Worm (Caenorhabditis elegans) whole organism, L3 larva: ENCODE measurements around the gene K04C2.8.

ENCODE experiments used
- R02D3.7 ChIP-seq: fragments of 150-350 bp; optimal IDR thresholded peaks from 2 replicates; lab custom pipeline; 2014; ENCODE audit warnings: missing biosample characterization, missing genetic modification characterization
- ama-1 ChIP-seq: fragments of 150-350 bp; optimal IDR thresholded peaks from 2 replicates; lab custom pipeline; 2018
- ceh-16 ChIP-seq: sonication (generic microtip); optimal IDR thresholded peaks from 2 replicates; lab custom pipeline; 2017; ENCODE audit warnings: missing biosample characterization, missing genetic modification characterization
- ceh-28 ChIP-seq: fragments of 150-350 bp; optimal IDR thresholded peaks from 2 replicates; lab custom pipeline; 2014; ENCODE audit warnings: missing biosample characterization, missing genetic modification reagents, missing genetic modification characterization
- ceh-82 ChIP-seq: fragments of 150-350 bp; optimal IDR thresholded peaks from 2 replicates; lab custom pipeline; 2014; ENCODE audit warnings: missing biosample characterization, missing genetic modification characterization
- daf-12 ChIP-seq: fragments of 150-350 bp; optimal IDR thresholded peaks from 2 replicates; lab custom pipeline; 2014; ENCODE audit warnings: missing biosample characterization, missing genetic modification reagents, missing genetic modification characterization
- egl-27 ChIP-seq: sonication (generic microtip); optimal IDR thresholded peaks from 4 replicates; lab custom pipeline; 2017; ENCODE audit warnings: missing biosample characterization, missing genetic modification reagents, missing genetic modification characterization
- egl-5 ChIP-seq: fragments of 150-350 bp; optimal IDR thresholded peaks from 2 replicates; lab custom pipeline; 2017; ENCODE audit warnings: missing biosample characterization, missing genetic modification reagents, missing genetic modification characterization, inconsistent platforms
- elt-1 ChIP-seq: fragments of 150-350 bp; optimal IDR thresholded peaks from 2 replicates; lab custom pipeline; 2014; ENCODE audit warnings: missing biosample characterization, missing genetic modification characterization
- elt-2 ChIP-seq: sonication (generic microtip); optimal IDR thresholded peaks from 2 replicates; lab custom pipeline; 2016; ENCODE audit warnings: missing genetic modification reagents, mild to moderate bottlenecking, missing genetic modification characterization, missing compliant biosample characterization
- elt-3 ChIP-seq, 3 experiments: fragments of 150-350 bp in 1 of 3; sonication (generic microtip) in 2 of 3; optimal IDR thresholded peaks; 2 replicates in 2 of 3; 4 replicates in 1 of 3; lab custom pipeline; 2014 to 2017; ENCODE audit warnings: missing biosample characterization in 3 of 3, missing genetic modification characterization in 3 of 3
- fkh-10 ChIP-seq: sonication (generic microtip); optimal IDR thresholded peaks from 2 replicates; lab custom pipeline; 2017; ENCODE audit warnings: missing biosample characterization, missing genetic modification reagents, missing genetic modification characterization
- fos-1 ChIP-seq: fragments of 150-350 bp; optimal IDR thresholded peaks from 2 replicates; lab custom pipeline; 2014; ENCODE audit warnings: missing biosample characterization, missing genetic modification characterization
- hmg-11 ChIP-seq: sonication (generic microtip); optimal IDR thresholded peaks from 2 replicates; lab custom pipeline; 2016; ENCODE audit warnings: missing genetic modification characterization, missing compliant biosample characterization
- jun-1 ChIP-seq: fragments of 150-350 bp; optimal IDR thresholded peaks from 2 replicates; lab custom pipeline; 2014; ENCODE audit warnings: missing biosample characterization, missing genetic modification reagents, missing genetic modification characterization
- lin-15B ChIP-seq: fragments of 150-350 bp; optimal IDR thresholded peaks from 2 replicates; lab custom pipeline; 2014; ENCODE audit warnings: missing biosample characterization, missing genetic modification characterization
- lin-39 ChIP-seq: fragments of 150-350 bp; optimal IDR thresholded peaks from 2 replicates; lab custom pipeline; 2018; ENCODE audit warnings: missing biosample characterization, missing genetic modification reagents, missing genetic modification characterization
- lsy-12 ChIP-seq: sonication (generic microtip); optimal IDR thresholded peaks from 2 replicates; lab custom pipeline; 2016; ENCODE audit warnings: mild to moderate bottlenecking, missing genetic modification characterization, missing compliant biosample characterization
- mml-1 ChIP-seq: fragments of 150-350 bp; sonication (generic microtip); optimal IDR thresholded peaks from 3 replicates; lab custom pipeline; 2014; ENCODE audit warnings: missing biosample characterization, missing genetic modification characterization
- nfya-1 ChIP-seq: sonication (generic microtip); optimal IDR thresholded peaks from 2 replicates; lab custom pipeline; 2017; ENCODE audit warnings: missing genetic modification characterization, mild to moderate bottlenecking, missing compliant biosample characterization, antibody characterized with exemption, moderate library complexity; ENCODE audit not compliant: insufficient read depth
- nhr-11 ChIP-seq: fragments of 150-350 bp; optimal IDR thresholded peaks from 2 replicates; lab custom pipeline; 2014; ENCODE audit warnings: missing biosample characterization, missing genetic modification characterization
- nhr-12 ChIP-seq: fragments of 150-350 bp; optimal IDR thresholded peaks from 2 replicates; lab custom pipeline; 2014; ENCODE audit warnings: missing biosample characterization, missing genetic modification characterization
- nhr-23 ChIP-seq: fragments of 150-350 bp; optimal IDR thresholded peaks from 2 replicates; lab custom pipeline; 2014; ENCODE audit warnings: missing biosample characterization, missing genetic modification reagents, missing genetic modification characterization
- nhr-237 ChIP-seq: fragments of 150-350 bp; optimal IDR thresholded peaks from 2 replicates; lab custom pipeline; 2014; ENCODE audit warnings: missing biosample characterization, missing genetic modification characterization
- nhr-25 ChIP-seq: sonication (generic microtip); optimal IDR thresholded peaks from 2 replicates; lab custom pipeline; 2017; ENCODE audit warnings: missing biosample characterization, missing genetic modification characterization
- nhr-28 ChIP-seq: fragments of 150-350 bp; optimal IDR thresholded peaks from 2 replicates; lab custom pipeline; 2014; ENCODE audit warnings: missing biosample characterization, missing genetic modification characterization
- nhr-43 ChIP-seq: sonication (generic microtip); optimal IDR thresholded peaks from 2 replicates; lab custom pipeline; 2016; ENCODE audit warnings: mild to moderate bottlenecking, missing genetic modification characterization, missing compliant biosample characterization; ENCODE audit not compliant: poor library complexity, severe bottlenecking
- nhr-76 ChIP-seq: fragments of 150-350 bp; sonication (generic microtip); optimal IDR thresholded peaks from 5 replicates; lab custom pipeline; 2014; ENCODE audit warnings: missing biosample characterization, missing genetic modification characterization
- nhr-77 ChIP-seq: fragments of 150-350 bp; optimal IDR thresholded peaks from 2 replicates; lab custom pipeline; 2014; ENCODE audit warnings: missing biosample characterization, missing genetic modification characterization
- pha-4 ChIP-seq: fragments of 150-350 bp; optimal IDR thresholded peaks from 2 replicates; lab custom pipeline; 2014; ENCODE audit warnings: missing biosample characterization, missing genetic modification reagents, missing genetic modification characterization
- pqm-1 ChIP-seq: fragments of 150-350 bp; optimal IDR thresholded peaks from 2 replicates; lab custom pipeline; 2017; ENCODE audit warnings: missing biosample characterization, missing genetic modification characterization, inconsistent platforms
- sea-2 ChIP-seq: fragments of 150-350 bp; sonication (generic microtip); optimal IDR thresholded peaks from 4 replicates; lab custom pipeline; 2014; ENCODE audit warnings: missing biosample characterization, missing genetic modification reagents, missing genetic modification characterization
- skn-1 ChIP-seq: fragments of 150-350 bp; optimal IDR thresholded peaks from 2 replicates; lab custom pipeline; 2014; ENCODE audit warnings: missing biosample characterization, missing genetic modification characterization
- snpc-4 ChIP-seq: fragments of 150-350 bp; optimal IDR thresholded peaks from 2 replicates; lab custom pipeline; 2014; ENCODE audit warnings: missing biosample characterization, missing genetic modification characterization
- unc-62 ChIP-seq: fragments of 150-350 bp; sonication (generic microtip); optimal IDR thresholded peaks from 4 replicates; lab custom pipeline; 2014; ENCODE audit warnings: missing biosample characterization, missing genetic modification reagents, missing genetic modification characterization
- zag-1 ChIP-seq: fragments of 150-350 bp; optimal IDR thresholded peaks from 2 replicates; lab custom pipeline; 2014; ENCODE audit warnings: missing biosample characterization, missing genetic modification characterization
- ztf-11 ChIP-seq: fragments of 150-350 bp; optimal IDR thresholded peaks from 2 replicates; lab custom pipeline; 2014; ENCODE audit warnings: missing biosample characterization, missing genetic modification characterization
- ztf-4 ChIP-seq: fragments of 150-350 bp; optimal IDR thresholded peaks from 2 replicates; lab custom pipeline; 2014; ENCODE audit warnings: missing biosample characterization, missing genetic modification characterization

The K04C2.8 gene

ce11 chrIII:6859482-6859881 lies 10.6 kb upstream of the K04C2.8 start, which contains the start of gene clec-158:
Gene clec-158 (minus strand): TSS chrIII:6859582.
- TF ChIP-seq R02D3.7 (tag; lab: Kevin White, UChicago) = no peak
- TF ChIP-seq nhr-12 (tag; lab: Kevin White, UChicago) = no peak
- no peak for TF ChIP-seq ztf-11 (tag; lab: Kevin White, UChicago)
- TF ChIP-seq ztf-4 (tag; lab: Kevin White, UChicago) = no peak
- no peak for TF ChIP-seq nhr-25
- TF ChIP-seq sea-2 (GFP tag; lab: Kevin White, UChicago) = no peak
- no peak for TF ChIP-seq elt-1 (tag; lab: Kevin White, UChicago)
- TF ChIP-seq nhr-77 = no peak
- TF ChIP-seq pha-4 (tag; lab: Kevin White, UChicago) = no peak
- TF ChIP-seq nhr-28 = no peak
- TF ChIP-seq zag-1 = no peak
- TF ChIP-seq egl-27 (tag; lab: Kevin White, UChicago) = no peak
- TF ChIP-seq nhr-76 = no peak
- no peak for TF ChIP-seq jun-1 (tag; lab: Kevin White, UChicago)

ce11 chrIII:6863901-6864300 lies 6.2 kb upstream of the K04C2.8 start, which contains the start of gene sma-3:
Gene sma-3 (minus strand): TSS chrIII:6863968.
- TF ChIP-seq elt-1 (tag; lab: Kevin White, UChicago) = no peak
- TF ChIP-seq egl-5 (tag; lab: Kevin White, UChicago) = no peak
- TF ChIP-seq pqm-1 (tag; lab: Kevin White, UChicago) = peak; percentile 60
- no peak for TF ChIP-seq mml-1 (tag; lab: Kevin White, UChicago)
- TF ChIP-seq daf-12 (tag; lab: Kevin White, UChicago) = no peak
- peak; percentile 21 for TF ChIP-seq nfya-1 (tag; lab: Kevin White, UChicago)
- TF ChIP-seq lin-15B = no peak
- peak; percentile 69 for TF ChIP-seq ceh-28 (tag; lab: Kevin White, UChicago)
- TF ChIP-seq nhr-11 (tag; lab: Kevin White, UChicago) = no peak
- no peak for TF ChIP-seq ceh-16 (tag; lab: Kevin White, UChicago)
- TF ChIP-seq nhr-77 = no peak
- no peak for TF ChIP-seq unc-62 (GFP tag; lab: Kevin White, UChicago)
- no peak for TF ChIP-seq sea-2 (GFP tag; lab: Kevin White, UChicago)
- no peak for TF ChIP-seq lin-39 (tag; lab: Kevin White, UChicago)
- TF ChIP-seq elt-2 (tag; lab: Kevin White, UChicago) = peak; percentile 73
- no peak for TF ChIP-seq hmg-11 (tag; lab: Kevin White, UChicago)
- TF ChIP-seq skn-1 = no peak
- no peak for TF ChIP-seq lsy-12 (tag; lab: Kevin White, UChicago)
- no peak for TF ChIP-seq ceh-82 (tag; lab: Kevin White, UChicago)
- no peak for TF ChIP-seq nhr-76
- TF ChIP-seq ztf-11 (tag; lab: Kevin White, UChicago) = no peak
- no peak for TF ChIP-seq nhr-25
- TF ChIP-seq elt-3 (tag; optimal IDR thresholded peaks at IDR 0.05; lab: Kevin White, UChicago) = peak in 2 of 3 experiments; percentile 47 to 50
- peak; percentile 15 for TF ChIP-seq nhr-23
- TF ChIP-seq nhr-237 (tag; lab: Kevin White, UChicago) = no peak
- TF ChIP-seq fkh-10 (GFP tag; lab: Kevin White, UChicago) = no peak
- no peak for TF ChIP-seq ama-1 (lab: Kevin White, UChicago)
- TF ChIP-seq nhr-43 = no peak
- no peak for TF ChIP-seq ztf-4 (tag; lab: Kevin White, UChicago)
- peak; percentile 75 for TF ChIP-seq pha-4 (tag; lab: Kevin White, UChicago)
- TF ChIP-seq fos-1 (tag; lab: Kevin White, UChicago) = no peak
- TF ChIP-seq, all 47 proteins: peak for 7

- TF ChIP-seq R02D3.7 (tag; lab: Kevin White, UChicago) = no peak
- TF ChIP-seq snpc-4 (tag; lab: Kevin White, UChicago) = peak; percentile 32
- peak; percentile 52 for TF ChIP-seq nfya-1 (tag; lab: Kevin White, UChicago)
- no peak for TF ChIP-seq ceh-16 (tag; lab: Kevin White, UChicago)
- peak; percentile 22 for TF ChIP-seq lin-39 (tag; lab: Kevin White, UChicago)
- peak; percentile 37 for TF ChIP-seq skn-1
- peak; percentile 64 for TF ChIP-seq egl-5 (tag; lab: Kevin White, UChicago)
- TF ChIP-seq pha-4 (tag; lab: Kevin White, UChicago) = peak; percentile 52
- peak; percentile 30 for TF ChIP-seq nhr-23
- TF ChIP-seq nhr-28 = no peak
- TF ChIP-seq lin-15B = peak; percentile 34
- TF ChIP-seq elt-2 (tag; lab: Kevin White, UChicago) = peak; percentile 5
These were observed 828 bp upstream of the K04C2.8 start, which contains the start of the genes cra-1 and kbp-1 for ce11 chrIII:6869268-6869667. Gene cra-1 (minus strand): TSS chrIII:6869460. Gene kbp-1 (plus strand): TSS chrIII:6869633.
